Fruit fly (Drosophila melanogaster) whole organism, larva: ENCODE measurements around the gene Obp69a.

ENCODE experiments used
- noc ChIP-seq: fragments of 200-800 bp; sonication (Bioruptor generic); optimal IDR thresholded peaks from 3 replicates; lab custom pipeline; 2019; ENCODE audit warnings: missing biosample characterization, mild to moderate bottlenecking, missing genetic modification characterization, moderate library complexity

Gene Obp69a

DNA sequence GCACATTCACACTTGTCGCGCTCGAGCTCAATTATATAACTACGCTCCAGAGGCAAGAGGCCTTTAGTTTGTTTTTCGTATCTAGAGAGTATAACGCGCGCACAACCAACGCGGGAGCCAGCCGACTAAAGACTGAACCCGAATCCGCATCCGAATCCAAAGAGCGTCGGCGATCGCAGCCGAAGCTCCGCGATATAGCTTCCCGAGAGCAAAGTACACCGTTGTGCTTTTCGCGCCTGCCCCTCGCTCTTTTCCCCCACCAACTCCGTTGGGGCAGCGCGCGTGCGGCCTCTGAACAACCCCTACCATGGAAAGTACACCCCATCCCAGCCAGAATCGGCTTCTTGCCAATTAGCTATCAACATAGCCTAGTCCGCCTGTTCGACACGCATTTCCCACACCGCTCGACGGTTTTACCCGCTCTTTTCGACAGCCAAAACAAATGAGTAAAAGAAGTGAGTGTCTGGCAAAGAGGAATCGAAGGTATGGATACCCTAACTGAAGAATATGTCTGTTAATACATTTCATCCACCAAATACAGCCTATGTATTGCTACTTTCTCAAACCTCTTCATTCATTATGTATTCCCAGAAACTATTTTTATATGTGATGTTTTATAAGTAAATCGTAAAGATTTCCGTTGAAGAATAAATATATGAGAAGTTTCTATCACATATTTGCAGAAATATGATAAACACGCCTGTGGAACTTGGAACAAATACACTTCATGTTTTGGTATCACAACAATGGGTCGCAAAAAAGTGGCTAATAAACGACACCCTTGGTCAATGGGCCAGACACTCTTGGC is 12.7 kb downstream of the Obp69a start:
- TF ChIP-seq noc: peak; percentile 55

DNA sequence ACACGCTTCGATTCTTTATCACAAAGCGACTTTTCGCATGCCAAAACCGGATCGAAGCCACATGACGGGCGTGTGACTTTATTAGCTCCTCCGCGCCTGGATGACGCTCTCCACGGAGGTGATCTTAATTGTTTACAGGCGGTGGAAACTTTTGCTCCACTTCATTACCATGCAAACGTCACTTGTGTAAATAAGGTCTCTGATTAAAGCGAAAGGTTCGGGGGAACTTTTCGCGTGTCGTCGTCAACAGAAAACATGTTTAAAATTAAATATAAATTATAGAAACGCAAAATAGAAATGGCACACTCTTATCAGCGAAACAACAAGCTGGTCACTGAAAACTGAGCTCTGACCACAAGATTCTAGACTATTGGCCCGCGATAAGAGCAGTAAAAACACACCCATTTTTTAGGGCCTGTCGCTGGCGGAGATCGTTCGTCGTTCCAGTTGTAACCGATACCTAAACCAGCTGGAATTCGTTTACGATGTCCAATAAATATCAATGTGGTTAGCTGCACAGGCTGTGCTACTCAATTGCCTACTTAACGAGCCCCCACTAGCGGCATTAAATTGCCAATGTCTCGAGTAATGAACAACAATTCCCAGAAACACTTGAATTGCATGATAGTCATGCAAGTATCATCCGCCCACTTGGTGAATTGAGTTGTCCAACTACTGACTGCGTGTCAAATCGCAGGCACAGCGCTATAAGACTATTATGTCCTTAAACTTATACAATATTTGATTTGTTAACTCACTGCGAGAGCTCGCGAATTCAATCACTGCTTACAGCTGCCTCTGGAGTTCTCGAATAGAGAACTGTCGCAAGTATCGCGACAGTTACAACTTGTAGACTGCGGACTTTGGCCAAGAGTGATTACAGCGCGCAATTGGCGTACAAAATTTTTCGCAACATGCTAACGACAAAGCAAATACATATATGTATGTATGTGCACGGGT is 13.7 kb downstream of the Obp69a start:
- peak; percentile 45 for TF ChIP-seq noc

DNA sequence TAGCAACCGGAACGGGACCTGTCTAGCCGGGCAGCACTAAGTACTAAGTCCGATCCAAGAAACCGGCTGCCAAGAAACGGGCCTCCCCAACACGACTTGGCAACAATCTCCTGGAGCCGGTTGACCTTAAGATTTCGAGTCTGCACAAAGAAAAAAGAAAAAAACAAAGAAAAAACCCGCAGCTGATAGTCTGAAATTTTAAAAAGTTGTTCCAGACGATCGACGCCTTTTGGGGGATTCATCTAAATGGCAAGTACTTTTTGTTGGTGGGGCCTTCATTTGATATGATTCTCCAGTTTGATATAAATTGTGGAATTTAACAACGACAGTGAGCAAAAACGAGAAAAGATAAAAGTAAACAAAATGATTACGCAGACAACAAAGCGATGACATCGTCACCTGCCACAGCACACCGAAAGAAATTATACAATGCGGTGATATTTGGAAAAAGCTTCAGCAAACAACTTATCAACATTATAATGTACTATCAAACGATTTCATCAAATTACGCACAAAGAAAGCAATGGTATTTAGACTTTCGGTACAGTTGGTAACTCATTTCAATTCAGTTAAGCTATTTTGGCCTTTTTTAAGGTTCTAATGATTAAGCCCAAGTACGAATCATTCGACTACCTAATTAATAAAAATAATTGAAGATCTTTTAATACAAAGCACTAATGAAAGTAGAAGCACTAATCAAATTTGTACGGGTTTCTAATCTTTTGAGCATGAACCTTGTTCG is 14.7 kb downstream of the Obp69a start:
- TF ChIP-seq noc: peak; percentile 51

DNA sequence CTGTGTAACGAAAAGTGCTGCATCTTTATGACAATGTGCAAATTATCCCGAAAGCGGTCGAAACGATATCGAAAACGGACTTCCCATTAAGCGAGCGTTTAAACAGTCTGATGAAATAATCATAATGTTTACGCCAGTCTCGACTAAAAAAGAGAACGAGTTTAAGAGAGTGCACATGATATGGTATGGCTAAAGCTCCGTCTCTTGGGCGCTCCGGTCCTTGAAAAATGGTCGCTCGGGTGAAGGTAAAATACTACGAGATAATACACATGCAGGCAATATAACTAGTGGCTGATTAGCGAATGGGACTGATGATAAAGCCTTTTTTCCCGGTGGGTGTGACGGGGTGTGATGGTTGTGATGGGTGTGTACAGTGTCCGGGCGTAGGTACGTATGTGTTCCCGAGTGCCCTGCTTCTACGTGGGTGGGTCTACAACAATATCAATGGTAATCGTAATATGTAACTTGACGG is 15.3 kb downstream of the Obp69a start:
- no peak for TF ChIP-seq noc

DNA sequence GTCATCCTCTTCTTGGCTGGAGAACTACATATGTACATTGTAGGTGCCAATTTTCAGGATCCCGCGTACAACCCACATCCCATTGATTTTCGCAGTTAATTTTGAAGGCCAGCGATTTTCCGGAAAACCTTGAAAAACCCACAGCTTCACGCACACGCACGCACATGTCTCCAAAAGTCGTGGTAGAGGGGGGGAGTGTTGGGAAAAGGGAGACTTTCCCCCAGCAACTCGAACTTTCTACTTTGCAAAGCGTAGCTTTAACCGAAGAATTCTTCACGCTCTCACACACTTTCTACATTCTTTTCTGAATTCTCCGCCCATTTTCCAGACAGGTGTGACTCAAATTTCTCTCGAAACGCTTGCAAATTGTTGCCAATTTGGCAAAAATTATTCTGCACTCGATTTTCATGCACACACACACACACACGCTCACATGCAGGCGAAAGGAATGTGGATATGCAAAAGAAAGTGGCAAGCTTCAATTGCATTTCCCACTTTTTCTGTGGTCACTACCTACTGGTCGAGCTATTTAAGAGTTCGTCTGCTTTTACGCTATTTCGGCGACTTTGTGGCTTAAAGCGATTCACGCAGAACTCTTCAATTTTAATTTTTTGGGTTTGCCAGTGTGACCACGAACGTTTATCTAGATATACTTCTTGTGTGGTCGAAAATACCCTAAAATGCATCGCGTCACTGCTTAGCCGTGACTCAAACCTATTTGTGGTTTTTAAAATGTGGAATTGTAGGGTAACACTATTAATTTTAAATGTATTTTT is 18.4 kb downstream of the Obp69a start, which contains the start of gene SCaMC:
Gene SCaMC (minus strand): TSS at position 654 of the 776 bp plus-strand sequence.
- no peak for TF ChIP-seq noc

DNA sequence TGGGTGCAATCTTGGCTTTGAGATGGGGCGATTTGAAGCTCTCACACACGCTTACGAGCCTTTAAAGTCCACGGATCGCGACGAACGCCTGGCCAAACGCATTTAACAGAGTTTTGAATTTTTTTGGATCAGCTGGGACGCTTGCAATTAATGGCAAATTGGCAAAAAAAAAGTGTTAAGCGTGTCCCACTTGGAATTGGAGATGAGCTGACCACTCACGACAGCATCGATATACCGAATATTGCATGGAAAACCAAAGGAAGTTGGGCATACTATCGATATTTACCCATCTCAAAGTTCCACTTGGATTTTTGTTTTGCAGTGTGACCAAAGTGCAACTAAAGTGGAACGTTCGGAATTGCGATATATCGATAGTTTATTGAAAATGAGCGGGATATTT is 21.4 kb downstream of the Obp69a start, which contains the start of gene ArfGAP1:
Gene ArfGAP1 (minus strand): TSS at position 240 of the 400 bp plus-strand sequence.
- TF ChIP-seq noc: no peak

DNA sequence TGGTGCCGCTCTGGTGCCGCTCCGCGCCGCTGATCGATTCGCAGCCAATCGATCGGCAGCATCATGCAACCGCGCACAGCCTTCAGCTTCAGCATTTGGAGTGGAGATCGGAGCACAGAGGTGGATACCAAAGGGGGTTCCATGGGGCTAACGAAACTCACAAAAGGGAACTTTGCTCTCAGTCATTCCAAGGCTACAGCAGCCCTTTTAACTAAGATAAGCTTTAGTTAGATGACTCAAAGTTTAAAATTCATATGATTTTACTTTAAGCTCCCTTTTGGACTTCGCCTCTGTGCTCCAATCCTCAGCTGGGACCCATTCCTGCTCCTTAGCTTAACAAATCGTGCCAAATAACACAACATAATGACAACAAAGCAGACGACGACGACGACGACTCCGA is 24.5 kb downstream of the Obp69a start:
- no peak for TF ChIP-seq noc

DNA sequence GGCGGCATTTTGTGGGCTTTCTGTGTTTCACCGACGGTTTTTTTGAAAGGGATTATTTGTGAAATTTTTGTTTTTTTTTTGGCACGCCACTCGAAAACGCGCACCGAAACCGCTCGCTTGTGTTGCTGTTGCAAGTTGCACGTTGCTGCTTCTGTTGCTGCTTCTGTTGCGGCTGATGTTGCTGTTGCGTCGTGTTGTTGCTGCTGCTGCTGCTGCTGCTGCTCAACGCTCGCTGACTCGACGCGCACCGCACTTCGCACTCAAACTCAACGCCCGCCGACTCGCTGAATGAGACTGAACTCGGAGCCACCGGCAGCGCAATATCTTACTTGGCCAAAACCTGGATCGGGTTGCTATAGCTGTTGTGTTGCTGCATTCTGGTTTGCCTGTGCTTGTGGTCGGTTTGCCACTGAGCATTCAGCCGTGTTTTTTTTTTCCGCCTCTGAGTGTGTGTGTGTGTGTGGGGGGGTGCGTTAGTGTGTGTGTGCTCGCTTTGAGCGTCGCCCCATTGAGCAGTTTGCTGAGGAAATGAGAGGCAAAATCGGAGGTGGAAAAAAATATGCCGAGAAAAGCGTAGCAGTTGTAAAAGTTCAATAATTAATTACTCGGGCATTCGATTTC is 36.5 kb downstream of the Obp69a start, which contains the start of gene toe:
Gene toe (minus strand): TSS at position 277 of the 621 bp plus-strand sequence.
- TF ChIP-seq noc: no peak

DNA sequence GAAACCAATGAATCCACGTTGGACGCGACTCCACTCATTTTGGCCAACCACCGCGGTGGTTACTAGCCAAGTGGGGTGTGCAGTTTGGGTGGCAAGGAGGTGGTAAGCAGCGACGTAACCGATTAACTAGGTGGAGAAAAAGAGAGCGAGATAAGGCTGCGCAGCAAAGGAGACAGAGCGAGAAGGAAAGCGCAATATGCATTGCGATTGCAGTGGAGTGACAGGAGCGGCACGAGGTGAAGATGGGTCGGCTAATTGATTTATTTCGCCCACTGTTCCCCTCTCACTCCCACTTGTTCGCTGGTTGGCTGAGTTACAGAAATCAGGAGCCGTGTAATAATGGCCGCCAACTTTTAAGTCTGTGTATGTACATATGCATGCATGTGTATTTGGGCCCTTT is 37.7 kb downstream of the Obp69a start:
- TF ChIP-seq noc: no peak

DNA sequence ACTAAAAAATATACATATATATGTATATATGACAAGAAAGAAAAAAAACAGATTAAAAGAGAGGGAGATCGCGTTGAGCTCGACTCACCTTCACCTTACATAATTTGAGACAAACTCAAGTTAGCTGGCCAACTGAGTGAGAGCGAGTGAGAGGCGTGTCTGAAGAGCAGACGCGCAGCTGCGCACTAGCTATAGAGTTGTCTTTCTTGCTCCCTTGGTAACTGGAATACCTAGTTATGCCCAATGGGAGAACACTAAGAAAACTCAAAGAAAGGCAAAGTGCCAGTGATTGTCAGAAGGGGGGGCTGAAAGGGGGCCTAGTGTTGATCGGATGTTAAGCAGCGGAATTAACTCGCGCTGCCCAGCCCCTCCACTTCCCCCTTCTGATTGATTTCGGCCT is 38.5 kb downstream of the Obp69a start:
- no peak for TF ChIP-seq noc

DNA sequence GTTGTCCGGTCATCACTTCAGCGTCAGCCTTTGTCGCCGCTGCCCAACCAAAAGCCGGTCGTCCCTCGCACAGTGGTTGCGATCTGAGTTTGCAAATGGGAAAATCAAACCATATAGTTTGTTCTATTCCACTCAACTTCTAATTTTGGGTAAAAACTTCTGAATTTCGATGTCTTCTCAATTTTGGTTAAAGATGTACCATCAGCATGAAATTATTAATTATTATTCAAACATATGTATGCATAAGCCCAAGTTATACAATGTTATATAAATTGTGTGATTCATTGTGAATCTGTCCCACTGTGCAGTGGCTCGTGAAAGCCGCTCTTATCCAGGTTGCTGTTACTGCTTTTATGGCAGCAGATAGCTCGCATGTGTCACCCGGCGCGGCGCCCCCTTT is 46.6 kb downstream of the Obp69a start:
- TF ChIP-seq noc: no peak

DNA sequence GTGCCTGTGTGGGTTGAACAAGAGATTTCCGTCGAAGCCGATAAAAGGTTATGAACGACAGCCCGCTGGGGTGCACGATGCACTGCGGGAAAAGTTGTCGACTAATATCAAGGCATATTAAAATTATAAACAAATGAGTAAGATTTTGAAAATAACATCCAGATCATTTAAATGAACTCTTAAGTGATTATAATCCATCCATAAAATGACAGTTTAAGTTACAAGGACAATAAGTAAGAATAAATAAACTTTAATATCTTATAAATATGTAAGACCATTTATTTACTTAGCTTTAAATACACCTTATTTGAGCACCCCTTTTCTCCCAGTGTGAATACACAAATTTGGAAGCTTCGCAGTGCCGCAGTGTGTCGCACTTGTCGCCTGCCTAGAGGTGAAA is 48.1 kb downstream of the Obp69a start:
- TF ChIP-seq noc: no peak
